Fruit fly (Drosophila melanogaster) whole organism, adult: ENCODE results near the gene CG42711.

Experiments used
- CG7045 ChIP-seq: fragments of 200-800 bp; sonication (Bioruptor generic); optimal IDR thresholded peaks from 2 replicates; lab custom pipeline; 2017; ENCODE audit warnings: missing biosample characterization, mild to moderate bottlenecking, missing genetic modification characterization
- CG7101 ChIP-seq: fragments of 200-800 bp; sonication (Bioruptor generic); optimal IDR thresholded peaks from 2 replicates; lab custom pipeline; 2018; ENCODE audit warnings: missing biosample characterization, mild to moderate bottlenecking, missing genetic modification characterization, moderate library complexity
- Clk ChIP-seq: fragments of 200-800 bp; sonication (Bioruptor generic); optimal IDR thresholded peaks from 2 replicates; lab custom pipeline; 2017; ENCODE audit warnings: missing biosample characterization, missing genetic modification characterization
- kay ChIP-seq: fragments of 200-800 bp; sonication (Bioruptor generic); peaks from one replicate; lab custom pipeline; 2016; ENCODE audit warnings: missing biosample characterization, missing genetic modification characterization, borderline replicate concordance
- ovo ChIP-seq: fragments of 200-800 bp; sonication (Bioruptor generic); optimal IDR thresholded peaks from 2 replicates; lab custom pipeline; 2016; ENCODE audit warnings: missing biosample characterization, missing genetic modification characterization
- pad ChIP-seq: fragments of 200-800 bp; sonication (Bioruptor generic); optimal IDR thresholded peaks from 3 replicates; lab custom pipeline; 2017; ENCODE audit warnings: missing biosample characterization, missing genetic modification characterization, mild to moderate bottlenecking, moderate library complexity, missing genetic modification reagents

- TF ChIP-seq CG7045 (GFP tag; lab: Kevin White, UChicago) (no peak), CG7101 (tag; lab: Kevin White, UChicago) (no peak), kay (GFP tag; lab: Kevin White, UChicago) (no peak), Clk (GFP tag; lab: Kevin White, UChicago) (no peak), pad (no peak), ovo (no peak)
Measured at dm6 chr2L:13884678-13885303, 46.4 kb downstream of the CG42711 start.
